Fruit fly (Drosophila melanogaster): ENCODE measurements around the gene omd.

DNA sequence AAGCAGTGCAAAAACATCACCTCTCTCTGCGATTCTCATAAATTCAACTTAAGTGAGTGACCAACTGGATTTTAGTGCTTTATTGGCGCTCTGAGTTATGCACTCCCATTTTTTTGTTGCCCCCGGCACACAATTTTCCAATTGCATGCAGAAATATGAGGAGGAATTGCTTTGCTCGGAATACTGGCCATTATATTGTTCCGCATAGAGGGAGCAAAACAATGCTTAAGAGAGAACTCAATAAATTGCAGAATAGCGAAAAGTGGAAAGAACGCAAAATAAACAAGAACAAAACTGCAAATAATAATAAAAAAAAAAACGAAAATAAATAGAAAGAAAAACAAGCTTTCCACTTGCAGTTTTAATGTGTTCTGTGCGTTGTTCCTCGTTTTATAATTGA, 33.8 kb upstream of the omd start:
- TF ChIP-seq tj (GFP tag; optimal IDR thresholded peaks at IDR 0.05), result peak; percentile 93
- no peak for TF ChIP-seq bab1 (GFP tag; optimal IDR thresholded peaks at IDR 0.05)
- no peak for TF ChIP-seq Clk (GFP tag; optimal IDR thresholded peaks at IDR 0.05)
- TF ChIP-seq pad (GFP tag; optimal IDR thresholded peaks at IDR 0.05), result no peak
- no peak for TF ChIP-seq kay (GFP tag; ENCODE audit: borderline replicate concordance)
- no peak for TF ChIP-seq ovo (GFP tag; optimal IDR thresholded peaks at IDR 0.05)
- no peak for TF ChIP-seq toe (GFP tag; optimal IDR thresholded peaks at IDR 0.05)
- TF ChIP-seq CG14711 (tag; optimal IDR thresholded peaks at IDR 0.05), result no peak
